Worm (Caenorhabditis elegans): ENCODE data around the gene dhs-25.

Gene dhs-25

DNA sequence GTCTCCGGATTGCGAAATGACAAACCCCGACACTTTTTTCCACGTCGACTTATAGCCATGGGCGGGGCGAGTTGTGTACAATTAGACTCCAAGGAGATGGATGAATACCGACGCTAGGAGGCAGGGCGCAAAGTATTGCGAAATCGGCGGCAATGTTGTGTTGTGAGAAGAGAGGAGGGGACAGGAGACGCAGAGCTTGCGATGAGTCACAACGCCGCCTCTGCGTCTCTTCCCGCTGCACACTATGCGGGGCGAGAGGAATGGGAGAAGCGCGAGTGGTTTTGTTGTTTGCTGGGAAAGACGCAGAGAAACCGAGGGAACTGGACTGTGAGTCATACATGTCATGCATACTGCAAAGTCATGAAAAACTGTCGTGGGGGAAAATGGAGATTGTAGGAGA is 31.9 kb upstream of the dhs-25 start:
- peak; percentile 82 for TF ChIP-seq nhr-19 (GFP tag; conservative IDR thresholded peaks at IDR 0.05)
- TF ChIP-seq xbp-1 (tag; optimal IDR thresholded peaks at IDR 0.05), result peak; percentile 90
- TF ChIP-seq Y116A8C.19 (tag; optimal IDR thresholded peaks at IDR 0.05; ENCODE audit: borderline replicate concordance), result no peak
- TF ChIP-seq pag-3 (tag; optimal IDR thresholded peaks at IDR 0.05; ENCODE audit: borderline replicate concordance, insufficient read depth), result no peak
- TF ChIP-seq fkh-10 (GFP tag; optimal IDR thresholded peaks at IDR 0.05), result peak; percentile 67
- TF ChIP-seq grh-1 (GFP tag; IDR thresholded peaks at IDR 0.05), result peak; percentile 86
- peak; percentile 32 for TF ChIP-seq C04F5.9 (tag; optimal IDR thresholded peaks at IDR 0.05)
- peak; percentile 100 for TF ChIP-seq fos-1 (tag; optimal IDR thresholded peaks at IDR 0.05)
- TF ChIP-seq dpl-1 (GFP tag; optimal IDR thresholded peaks at IDR 0.05), result peak in 2 of 3 experiments; percentile 42 to 48
- TF ChIP-seq mab-9 (GFP tag; IDR thresholded peaks at IDR 0.05), result no peak; the same call in 1 of the 2 replicates
- peak; percentile 46 for TF ChIP-seq aly-2 (tag; optimal IDR thresholded peaks at IDR 0.05)
- TF ChIP-seq rnt-1 (tag; optimal IDR thresholded peaks at IDR 0.05), result peak; percentile 78
- peak; percentile 95 for TF ChIP-seq nhr-71 (tag; optimal IDR thresholded peaks at IDR 0.05)
- peak in 3 of 6 experiments; percentile 37 to 85 (median 60) for TF ChIP-seq elt-3 (tag; optimal IDR thresholded peaks at IDR 0.05)
- TF ChIP-seq unc-98 (GFP tag; IDR thresholded peaks at IDR 0.05), result peak; percentile 14; the same call in 1 of the 2 replicates
- no peak for TF ChIP-seq ceh-90 (tag; optimal IDR thresholded peaks at IDR 0.05)
- peak; percentile 2 for TF ChIP-seq lin-39 (tag; optimal IDR thresholded peaks at IDR 0.05)
- no peak for TF ChIP-seq hlh-17 (GFP tag; optimal IDR thresholded peaks at IDR 0.05; ENCODE audit: borderline replicate concordance)
- TF ChIP-seq nhr-11 (tag; optimal IDR thresholded peaks at IDR 0.05), result peak; percentile 60
- no peak for TF ChIP-seq ets-5 (GFP tag; IDR thresholded peaks at IDR 0.05)
- peak; percentile 25; the same call in 1 of the 2 replicates for TF ChIP-seq ceh-88 (GFP tag; IDR thresholded peaks at IDR 0.05)
- TF ChIP-seq snpc-4 (tag; optimal IDR thresholded peaks at IDR 0.05), result peak; percentile 65
- TF ChIP-seq ztf-4 (tag; optimal IDR thresholded peaks at IDR 0.05), result peak; percentile 76
- peak; percentile 66 for TF ChIP-seq blmp-1 (tag; optimal IDR thresholded peaks at IDR 0.05)
- peak; percentile 67 for TF ChIP-seq nhr-77 (tag; optimal IDR thresholded peaks at IDR 0.05)
- TF ChIP-seq irx-1 (tag; optimal IDR thresholded peaks at IDR 0.05), result peak; percentile 64
- TF ChIP-seq unc-30 (tag; optimal IDR thresholded peaks at IDR 0.05), result no peak
- TF ChIP-seq fkh-4 (tag; optimal IDR thresholded peaks at IDR 0.05; ENCODE audit: borderline replicate concordance), result no peak
- TF ChIP-seq dsc-1 (tag; optimal IDR thresholded peaks at IDR 0.05), result peak; percentile 67
- no peak for TF ChIP-seq vab-15 (tag; optimal IDR thresholded peaks at IDR 0.05)
- TF ChIP-seq ceh-8 (GFP tag; optimal IDR thresholded peaks at IDR 0.05), result peak; percentile 37
- no peak for TF ChIP-seq unc-62 (GFP tag; optimal IDR thresholded peaks at IDR 0.05)
- TF ChIP-seq nhr-84 (tag; optimal IDR thresholded peaks at IDR 0.05), result no peak
- TF ChIP-seq tlp-1 (tag; optimal IDR thresholded peaks at IDR 0.05), result no peak
- TF ChIP-seq elt-2 (tag; optimal IDR thresholded peaks at IDR 0.05), result peak; percentile 61
- TF ChIP-seq ces-1 (GFP tag; optimal IDR thresholded peaks at IDR 0.05), result no peak
- TF ChIP-seq fkh-8 (tag; optimal IDR thresholded peaks at IDR 0.05), result peak; percentile 96
- no peak for TF ChIP-seq efl-3 (GFP tag; optimal IDR thresholded peaks at IDR 0.05)
- TF ChIP-seq nhr-90 (tag; optimal IDR thresholded peaks at IDR 0.05; ENCODE audit: poor library complexity), result peak; percentile 84
- TF ChIP-seq lsy-2 (tag; optimal IDR thresholded peaks at IDR 0.05), result peak; percentile 77 to 84
- TF ChIP-seq nhr-12 (tag; optimal IDR thresholded peaks at IDR 0.05), result no peak
- TF ChIP-seq F16B12.6 (tag; optimal IDR thresholded peaks at IDR 0.05), result peak; percentile 51
- TF ChIP-seq efl-1 (optimal IDR thresholded peaks at IDR 0.05), result peak; percentile 64 to 87
- TF ChIP-seq efl-1 (GFP tag; optimal IDR thresholded peaks at IDR 0.05 in 1 of 2), result peak; percentile 6 to 95
- TF ChIP-seq lin-35 (GFP tag; optimal IDR thresholded peaks at IDR 0.05), result peak; percentile 74 to 83
- peak in 1 of 2 experiments; percentile 87 for TF ChIP-seq mdl-1 (tag; optimal IDR thresholded peaks at IDR 0.05)
- TF ChIP-seq lin-13 (GFP tag; optimal IDR thresholded peaks at IDR 0.05), result peak; percentile 68
- peak; percentile 70 for TF ChIP-seq mef-2 (tag; optimal IDR thresholded peaks at IDR 0.05)
- no peak for TF ChIP-seq hlh-4 (tag; optimal IDR thresholded peaks at IDR 0.05)
- TF ChIP-seq skn-1 (tag; optimal IDR thresholded peaks at IDR 0.05), result peak; percentile 99
- no peak for TF ChIP-seq nhr-76 (tag; optimal IDR thresholded peaks at IDR 0.05)
- peak; percentile 69 for TF ChIP-seq egl-13 (tag; optimal IDR thresholded peaks at IDR 0.05)
- no peak for TF ChIP-seq lir-3 (tag; optimal IDR thresholded peaks at IDR 0.05; ENCODE audit: poor library complexity)
